Fruit fly (Drosophila melanogaster) whole organism: ENCODE results near the gene CG43999.

Source experiments
- pan ChIP-seq: fragments of >200 bp; optimal IDR thresholded peaks from 2 replicates; lab custom pipeline; 2017
- psq ChIP-seq: fragments of >200 bp; optimal IDR thresholded peaks from 2 replicates; lab custom pipeline; 2017

DNA sequence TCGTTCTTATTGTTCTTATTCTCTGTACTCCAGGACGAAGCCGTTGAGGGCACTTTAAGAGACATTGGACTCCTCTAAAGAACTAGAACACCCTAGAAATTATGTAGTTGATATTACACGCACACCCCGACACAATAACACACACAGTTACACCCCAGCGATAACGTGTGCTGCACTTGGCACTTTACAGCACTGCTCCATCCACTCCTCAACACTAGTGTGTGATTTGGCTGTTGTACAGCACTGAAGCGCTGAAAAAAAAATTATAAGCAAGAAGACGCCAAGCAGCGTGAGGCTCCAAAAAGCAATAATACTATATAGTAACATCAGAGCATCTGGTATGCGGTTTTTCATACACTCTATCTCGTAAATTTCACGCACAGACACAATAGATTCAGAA, 32.1 kb upstream of the CG43999 start:
- TF ChIP-seq psq (lab: Kevin White, UChicago) (no peak), pan (no peak)
